Worm (Caenorhabditis elegans) whole organism, L1 larva: Measurements from ENCODE around the gene F44E5.2.

Source experiments
- C34B4.2 ChIP-seq: sonication (generic microtip); optimal IDR thresholded peaks from 2 replicates; lab custom pipeline; 2017; ENCODE audit warnings: mild to moderate bottlenecking, missing genetic modification characterization, missing compliant biosample characterization
- F16B12.6 ChIP-seq: fragments of 150-350 bp; optimal IDR thresholded peaks from 2 replicates; lab custom pipeline; 2014; ENCODE audit warnings: missing biosample characterization, missing genetic modification characterization
- aha-1 ChIP-seq: fragments of 150-350 bp; optimal IDR thresholded peaks from 2 replicates; lab custom pipeline; 2014; ENCODE audit warnings: missing biosample characterization, missing genetic modification characterization
- ama-1 ChIP-seq: fragments of 150-350 bp; optimal IDR thresholded peaks from 2 replicates; lab custom pipeline; 2014
- ceh-8 ChIP-seq: fragments of 200-800 bp; sonication (Bioruptor generic); optimal IDR thresholded peaks from 2 replicates; lab custom pipeline; 2018; ENCODE audit warnings: mild to moderate bottlenecking, missing genetic modification characterization, moderate library complexity, missing compliant biosample characterization
- efl-3 ChIP-seq: fragments of 200-800 bp; sonication (Bioruptor generic); optimal IDR thresholded peaks from 2 replicates; lab custom pipeline; 2018; ENCODE audit warnings: mild to moderate bottlenecking, missing genetic modification characterization, missing compliant biosample characterization
- fkh-4 ChIP-seq: sonication (generic microtip); optimal IDR thresholded peaks from 2 replicates; lab custom pipeline; 2016; ENCODE audit warnings: missing compliant biosample characterization, missing genetic modification characterization, borderline replicate concordance
- hlh-4 ChIP-seq: sonication (generic microtip); optimal IDR thresholded peaks from 2 replicates; lab custom pipeline; 2016; ENCODE audit warnings: mild to moderate bottlenecking, missing genetic modification characterization, missing compliant biosample characterization
- isw-1 ChIP-seq: fragments of 200-800 bp; sonication (Bioruptor generic); IDR thresholded peaks from 2 replicates; pipeline ENCODE4 v1.3.6; 2022; ENCODE audit warnings: missing genetic modification characterization, missing compliant biosample characterization
- lin-13 ChIP-seq: fragments of 150-350 bp; optimal IDR thresholded peaks from 2 replicates; lab custom pipeline; 2014; ENCODE audit warnings: missing biosample characterization, missing genetic modification reagents, missing genetic modification characterization
- lsy-2 ChIP-seq, 2 experiments: fragments of 150-350 bp; optimal IDR thresholded peaks; 2 replicates each; lab custom pipeline; 2014; ENCODE audit warnings: missing biosample characterization in 2 of 2, missing genetic modification characterization in 2 of 2
- nhr-47 ChIP-seq: sonication (generic microtip); optimal IDR thresholded peaks from 2 replicates; lab custom pipeline; 2016; ENCODE audit warnings: mild to moderate bottlenecking, missing genetic modification characterization, moderate library complexity, missing compliant biosample characterization
- nhr-76 ChIP-seq: sonication (generic microtip); optimal IDR thresholded peaks from 2 replicates; lab custom pipeline; 2017; ENCODE audit warnings: missing biosample characterization, missing genetic modification characterization
- nhr-85 ChIP-seq: sonication (generic microtip); peaks from one replicate; lab custom pipeline; 2016; ENCODE audit warnings: missing genetic modification characterization, inconsistent platforms, missing compliant biosample characterization
- pqm-1 ChIP-seq: sonication (generic microtip); optimal IDR thresholded peaks from 3 replicates; lab custom pipeline; 2017; ENCODE audit warnings: missing biosample characterization, missing genetic modification characterization
- unc-62 ChIP-seq: fragments of 150-350 bp; optimal IDR thresholded peaks from 2 replicates; lab custom pipeline; 2014; ENCODE audit warnings: missing biosample characterization, missing genetic modification reagents, missing genetic modification characterization
- vab-15 ChIP-seq: sonication (generic microtip); optimal IDR thresholded peaks from 2 replicates; lab custom pipeline; 2017; ENCODE audit warnings: missing genotype, mild to moderate bottlenecking, missing genetic modification characterization, missing compliant biosample characterization

F44E5.2 gene

DNA sequence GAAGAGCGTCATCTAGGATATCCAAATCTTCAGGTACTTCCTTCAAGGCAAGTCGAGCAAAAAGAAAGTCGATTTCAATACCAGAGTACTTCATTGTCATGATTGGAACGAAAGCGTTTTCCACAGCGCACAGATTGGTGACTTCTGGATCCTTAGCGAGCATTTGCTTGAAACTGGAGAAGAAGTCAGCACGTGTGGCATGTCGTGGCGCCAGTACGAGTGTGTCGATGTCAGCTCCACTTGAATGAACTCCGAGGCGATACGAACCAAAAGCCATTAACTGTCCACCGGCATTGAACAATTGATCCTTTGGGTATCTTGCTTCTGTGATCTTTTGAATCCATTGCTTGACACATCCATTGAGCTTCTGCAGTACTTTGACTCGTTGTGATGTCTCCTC is 49.4 kb downstream of the F44E5.2 start:
- TF ChIP-seq efl-3 (GFP tag; lab: Kevin White, UChicago) (no peak), F16B12.6 (tag; lab: Kevin White, UChicago) (no peak), C34B4.2 (tag; lab: Kevin White, UChicago) (no peak), ceh-8 (GFP tag; lab: Kevin White, UChicago) (no peak), hlh-4 (no peak), unc-62 (GFP tag; lab: Kevin White, UChicago) (no peak)

DNA sequence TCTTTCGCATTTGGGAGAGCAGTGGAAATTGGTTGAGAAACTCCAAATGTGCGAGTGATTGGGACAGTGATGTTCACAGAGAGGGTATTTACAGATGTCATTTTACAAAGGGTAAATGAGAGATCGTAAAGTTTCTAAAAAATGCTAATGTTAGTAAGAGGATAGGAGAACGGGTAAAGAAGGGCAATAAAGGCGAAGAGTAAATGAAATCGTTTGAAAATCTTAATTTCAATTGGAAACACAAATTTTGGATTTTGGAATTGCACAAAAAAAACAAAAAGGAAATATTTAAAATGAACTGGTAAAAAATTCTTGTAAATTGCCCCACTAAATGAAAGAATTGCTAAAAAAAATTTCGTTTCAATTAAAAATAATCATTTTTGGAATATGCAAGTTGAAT is 49.9 kb downstream of the F44E5.2 start, which contains the start of gene pap-3:
pap-3 (minus strand) TSS at position 101 of the 400 bp plus-strand sequence.
- TF ChIP-seq vab-15 (tag; lab: Kevin White, UChicago) (no peak), hlh-4 (no peak), nhr-85 (tag; lab: Kevin White, UChicago) (no peak), nhr-76 (no peak), lin-13 (GFP tag; lab: Kevin White, UChicago) (no peak), ceh-8 (GFP tag; lab: Kevin White, UChicago) (no peak), lsy-2 (tag; optimal IDR thresholded peaks at IDR 0.05; lab: Kevin White, UChicago) (no peak), aha-1 (no peak), fkh-4 (tag; lab: Kevin White, UChicago) (no peak), ama-1 (lab: Kevin White, UChicago) (no peak), pqm-1 (no peak), nhr-47 (no peak), isw-1 (GFP tag; lab: Robert Waterston, UW) (no peak)
